Fruit fly (Drosophila melanogaster) whole organism, wandering third instar larva: ENCODE results near the gene CG8673.

Source experiments
- brk ChIP-seq: fragments of 200-800 bp; sonication (Bioruptor generic); optimal IDR thresholded peaks from 2 replicates; lab custom pipeline; 2016; ENCODE audit warnings: missing biosample characterization, mild to moderate bottlenecking, missing genetic modification characterization
- pan ChIP-seq: fragments of >200 bp; optimal IDR thresholded peaks from 2 replicates; lab custom pipeline; 2017

DNA sequence CACCGCTTCAGTTG lies 40.9 kb upstream of the CG8673 start, which contains the start of gene Bsg:
- TF ChIP-seq brk (GFP tag; lab: Kevin White, UChicago) (no peak), pan (lab: Kevin White, UChicago) (no peak)
